Worm (Caenorhabditis elegans) whole organism, L2 larva: ENCODE data around the gene F18G5.6.

ENCODE experiments used
- C34F6.9 ChIP-seq: fragments of 150-350 bp; optimal IDR thresholded peaks from 2 replicates; lab custom pipeline; 2014; ENCODE audit warnings: missing biosample characterization, missing genetic modification characterization
- F13H6.1 ChIP-seq: sonication (generic microtip); optimal IDR thresholded peaks from 2 replicates; lab custom pipeline; 2016; ENCODE audit warnings: missing genetic modification characterization, missing compliant biosample characterization
- blmp-1 ChIP-seq: sonication (generic microtip); optimal IDR thresholded peaks from 2 replicates; lab custom pipeline; 2017; ENCODE audit warnings: missing genetic modification characterization, mild to moderate bottlenecking, missing compliant biosample characterization, antibody characterized with exemption, moderate library complexity; ENCODE audit not compliant: insufficient read depth
- ceh-82 ChIP-seq: fragments of 150-350 bp; optimal IDR thresholded peaks from 2 replicates; lab custom pipeline; 2014; ENCODE audit warnings: missing biosample characterization, missing genetic modification characterization
- crh-2 ChIP-seq: sonication (generic microtip); optimal IDR thresholded peaks from 2 replicates; lab custom pipeline; 2017; ENCODE audit warnings: missing biosample characterization, missing genetic modification characterization
- egl-27 ChIP-seq: sonication (generic microtip); optimal IDR thresholded peaks from 3 replicates; lab custom pipeline; 2017; ENCODE audit warnings: missing biosample characterization, missing genetic modification reagents, missing genetic modification characterization
- elt-1 ChIP-seq: fragments of 150-350 bp; optimal IDR thresholded peaks from 2 replicates; lab custom pipeline; 2014; ENCODE audit warnings: missing biosample characterization, missing genetic modification characterization
- elt-3 ChIP-seq: sonication (generic microtip); optimal IDR thresholded peaks from 2 replicates; lab custom pipeline; 2017; ENCODE audit warnings: missing biosample characterization, missing genetic modification characterization
- fos-1 ChIP-seq: fragments of 150-350 bp; optimal IDR thresholded peaks from 2 replicates; lab custom pipeline; 2014; ENCODE audit warnings: missing biosample characterization, missing genetic modification characterization
- gmeb-1 ChIP-seq: fragments of 150-350 bp; optimal IDR thresholded peaks from 2 replicates; lab custom pipeline; 2014; ENCODE audit warnings: missing biosample characterization, missing genetic modification characterization
- lin-11 ChIP-seq: fragments of 150-350 bp; sonication (generic microtip); optimal IDR thresholded peaks from 2 replicates; lab custom pipeline; 2014; ENCODE audit warnings: missing biosample characterization, missing genetic modification characterization, inconsistent platforms, mixed read lengths
- lin-13 ChIP-seq: fragments of 150-350 bp; optimal IDR thresholded peaks from 2 replicates; lab custom pipeline; 2014; ENCODE audit warnings: missing biosample characterization, missing genetic modification reagents, missing genetic modification characterization
- lin-39 ChIP-seq: fragments of 150-350 bp; optimal IDR thresholded peaks from 2 replicates; lab custom pipeline; 2014; ENCODE audit warnings: missing biosample characterization, missing genetic modification reagents, missing genetic modification characterization
- lsy-2 ChIP-seq, 2 experiments: fragments of 150-350 bp in 1 of 2; sonication (generic microtip) in 1 of 2; optimal IDR thresholded peaks; 2 replicates each; lab custom pipeline; 2014 to 2017; ENCODE audit warnings: missing biosample characterization in 2 of 2, missing genetic modification characterization in 2 of 2
- mab-5 ChIP-seq: fragments of 150-350 bp; optimal IDR thresholded peaks from 2 replicates; lab custom pipeline; 2014; ENCODE audit warnings: missing biosample characterization, missing genetic modification characterization
- mbf-1 ChIP-seq: sonication (generic microtip); optimal IDR thresholded peaks from 2 replicates; lab custom pipeline; 2017; ENCODE audit warnings: missing biosample characterization, missing genetic modification characterization
- nhr-10 ChIP-seq: sonication (generic microtip); optimal IDR thresholded peaks from 2 replicates; lab custom pipeline; 2017; ENCODE audit warnings: missing biosample characterization, missing genetic modification characterization
- nhr-11 ChIP-seq: fragments of 150-350 bp; optimal IDR thresholded peaks from 2 replicates; lab custom pipeline; 2014; ENCODE audit warnings: missing biosample characterization, missing genetic modification characterization
- nhr-12 ChIP-seq: fragments of 150-350 bp; optimal IDR thresholded peaks from 2 replicates; lab custom pipeline; 2014; ENCODE audit warnings: missing biosample characterization, missing genetic modification characterization
- nhr-129 ChIP-seq: fragments of 150-350 bp; optimal IDR thresholded peaks from 2 replicates; lab custom pipeline; 2014; ENCODE audit warnings: missing biosample characterization, missing genetic modification characterization
- nhr-21 ChIP-seq: fragments of 150-350 bp; optimal IDR thresholded peaks from 2 replicates; lab custom pipeline; 2014; ENCODE audit warnings: missing biosample characterization, missing genetic modification characterization
- nhr-23 ChIP-seq: fragments of 150-350 bp; optimal IDR thresholded peaks from 2 replicates; lab custom pipeline; 2014; ENCODE audit warnings: missing biosample characterization, missing genetic modification reagents, missing genetic modification characterization
- nhr-25 ChIP-seq: fragments of 150-350 bp; sonication (generic microtip); optimal IDR thresholded peaks from 3 replicates; lab custom pipeline; 2014; ENCODE audit warnings: missing biosample characterization, missing genetic modification characterization
- nhr-6 ChIP-seq: fragments of 150-350 bp; optimal IDR thresholded peaks from 2 replicates; lab custom pipeline; 2014; ENCODE audit warnings: missing biosample characterization, missing genetic modification characterization
- nhr-77 ChIP-seq: fragments of 150-350 bp; optimal IDR thresholded peaks from 2 replicates; lab custom pipeline; 2014; ENCODE audit warnings: missing biosample characterization, missing genetic modification characterization
- peb-1 ChIP-seq: fragments of 150-350 bp; optimal IDR thresholded peaks from 2 replicates; lab custom pipeline; 2014; ENCODE audit warnings: missing biosample characterization, missing genetic modification characterization
- sem-4 ChIP-seq: fragments of 150-350 bp; optimal IDR thresholded peaks from 2 replicates; lab custom pipeline; 2014; ENCODE audit warnings: missing biosample characterization, missing genetic modification reagents, missing genetic modification characterization
- sma-3 ChIP-seq: sonication (generic microtip); optimal IDR thresholded peaks from 2 replicates; lab custom pipeline; 2016; ENCODE audit warnings: missing genetic modification reagents, missing genetic modification characterization, missing compliant biosample characterization
- sma-9 ChIP-seq, 2 experiments: fragments of 150-350 bp in 1 of 2; sonication (generic microtip) in 1 of 2; optimal IDR thresholded peaks; 2 replicates each; lab custom pipeline; 2014 to 2016; ENCODE audit warnings: missing genetic modification characterization in 2 of 2, mild to moderate bottlenecking in 1 of 2, missing biosample characterization in 1 of 2, missing compliant biosample characterization in 1 of 2, missing genetic modification reagents in 1 of 2, moderate library complexity in 1 of 2
- unc-39 ChIP-seq: fragments of 150-350 bp; optimal IDR thresholded peaks from 2 replicates; lab custom pipeline; 2014; ENCODE audit warnings: missing biosample characterization, missing genetic modification characterization
- unc-55 ChIP-seq: fragments of 150-350 bp; sonication (generic microtip); optimal IDR thresholded peaks from 3 replicates; lab custom pipeline; 2014; ENCODE audit warnings: missing biosample characterization, missing genetic modification reagents, missing genetic modification characterization
- unc-62 ChIP-seq: fragments of 150-350 bp; optimal IDR thresholded peaks from 2 replicates; lab custom pipeline; 2014; ENCODE audit warnings: missing biosample characterization, missing genetic modification reagents, missing genetic modification characterization
- ztf-1 ChIP-seq: fragments of 200-800 bp; sonication (Bioruptor generic); conservative IDR thresholded peaks from 2 replicates; pipeline ENCODE4 v1.3.6; 2022; ENCODE audit warnings: missing genetic modification characterization, missing compliant biosample characterization
- ztf-4 ChIP-seq: fragments of 150-350 bp; optimal IDR thresholded peaks from 2 replicates; lab custom pipeline; 2014; ENCODE audit warnings: missing biosample characterization, missing genetic modification characterization

The F18G5.6 gene

DNA sequence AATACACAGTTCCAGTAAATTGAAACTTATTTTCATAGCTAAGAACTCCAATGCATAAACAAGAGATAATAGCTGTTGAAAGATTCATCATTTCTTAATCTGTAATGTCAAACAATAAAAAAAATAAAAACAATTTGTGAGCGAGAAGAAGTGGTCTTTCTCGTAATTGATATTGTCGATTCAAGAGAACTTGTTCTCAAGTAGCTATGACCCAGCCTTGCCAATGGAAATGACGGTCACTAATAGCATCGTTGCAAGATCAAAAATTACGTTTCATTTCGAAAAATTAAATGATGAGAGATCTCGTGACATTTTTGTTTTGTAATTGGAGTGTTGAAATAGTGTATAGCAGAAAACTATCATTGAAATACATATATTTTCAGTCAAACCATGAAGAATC lies 33.7 kb upstream of the F18G5.6 start, which contains the start of gene B0416.7:
B0416.7 (minus strand) TSS at position 101 of the 400 bp plus-strand sequence.
- no peak for TF ChIP-seq elt-3 (tag; lab: Kevin White, UChicago)
- peak; percentile 6 for TF ChIP-seq C34F6.9 (tag; lab: Kevin White, UChicago)
- TF ChIP-seq, all 48 proteins: peak for 1

- peak; percentile 35 for TF ChIP-seq nhr-25 (tag; lab: Kevin White, UChicago)
- TF ChIP-seq nhr-77 (tag; lab: Kevin White, UChicago): no peak
- TF ChIP-seq sem-4: peak; percentile 45
- peak; percentile 32 for TF ChIP-seq crh-2 (tag; lab: Kevin White, UChicago)
- TF ChIP-seq unc-55 (GFP tag; lab: Kevin White, UChicago): no peak
- no peak for TF ChIP-seq ceh-82 (tag; lab: Kevin White, UChicago)
- peak; percentile 38 for TF ChIP-seq F13H6.1 (tag; lab: Kevin White, UChicago)
- TF ChIP-seq ztf-4 (tag; lab: Kevin White, UChicago): peak; percentile 7
- peak; percentile 2 for TF ChIP-seq fos-1 (tag; lab: Kevin White, UChicago)
- TF ChIP-seq lsy-2 (tag; optimal IDR thresholded peaks at IDR 0.05; lab: Kevin White, UChicago): peak in 1 of 2 experiments; percentile 51
- TF ChIP-seq lin-11: peak; percentile 28
- TF ChIP-seq elt-1 (tag; lab: Kevin White, UChicago): no peak
- no peak for TF ChIP-seq nhr-12 (tag; lab: Kevin White, UChicago)
- TF ChIP-seq nhr-129 (tag; lab: Kevin White, UChicago): peak; percentile 51
Observed at ce11 chrX:9296591-9296990, 32.5 kb upstream of the F18G5.6 start, which contains the start of gene gly-13. gly-13 (minus strand) TSS chrX:9296622.

- TF ChIP-seq sma-9 (GFP tag; optimal IDR thresholded peaks at IDR 0.05; lab: Kevin White, UChicago): peak; percentile 20
- no peak for TF ChIP-seq sma-9 (tag; optimal IDR thresholded peaks at IDR 0.05; lab: Kevin White, UChicago)
- TF ChIP-seq unc-39 (tag; lab: Kevin White, UChicago): no peak
- TF ChIP-seq nhr-12 (tag; lab: Kevin White, UChicago): no peak
- no peak for TF ChIP-seq lsy-2 (tag; optimal IDR thresholded peaks at IDR 0.05; lab: Kevin White, UChicago)
- TF ChIP-seq fos-1 (tag; lab: Kevin White, UChicago): peak; percentile 89
- TF ChIP-seq ztf-1 (GFP tag; lab: Robert Waterston, UW): no peak
- no peak for TF ChIP-seq ztf-4 (tag; lab: Kevin White, UChicago)
- TF ChIP-seq blmp-1: no peak
- TF ChIP-seq gmeb-1 (tag; lab: Kevin White, UChicago): no peak
- TF ChIP-seq nhr-23 (tag; lab: Kevin White, UChicago): no peak
- no peak for TF ChIP-seq nhr-21 (tag; lab: Kevin White, UChicago)
Observed at ce11 chrX:9295471-9295870, 31.3 kb upstream of the F18G5.6 start.

DNA sequence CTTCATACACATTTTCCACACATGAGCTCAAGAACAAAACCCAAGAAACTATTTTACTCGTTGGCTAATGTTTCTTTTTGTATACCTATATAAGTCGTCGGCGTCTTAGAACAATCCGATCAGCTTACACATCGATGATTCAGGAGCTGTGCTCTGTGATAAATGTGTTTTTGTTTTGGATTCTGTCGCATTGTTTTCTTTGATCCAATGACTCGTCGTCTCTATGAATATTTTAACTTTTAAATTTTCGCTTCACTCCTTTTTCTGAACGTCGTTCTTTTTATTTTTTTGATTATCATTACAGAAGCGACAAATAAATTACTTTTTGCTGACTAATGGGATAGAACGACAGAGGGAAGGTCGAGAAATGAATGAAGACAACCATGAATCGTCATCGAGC lies 27.2 kb upstream of the F18G5.6 start, which contains the start of gene B0416.3:
B0416.3 (plus strand) TSS at position 301 of the 400 bp plus-strand sequence.
- TF ChIP-seq nhr-10 (tag; lab: Kevin White, UChicago) (no peak), lin-13 (GFP tag; lab: Kevin White, UChicago) (no peak), nhr-129 (tag; lab: Kevin White, UChicago) (no peak), nhr-11 (no peak), unc-62 (GFP tag; lab: Kevin White, UChicago) (no peak), mab-5 (tag; lab: Kevin White, UChicago) (no peak), C34F6.9 (tag; lab: Kevin White, UChicago) (no peak), elt-1 (tag; lab: Kevin White, UChicago) (no peak), nhr-23 (tag; lab: Kevin White, UChicago) (no peak), egl-27 (no peak), peb-1 (tag; lab: Kevin White, UChicago) (no peak), unc-55 (GFP tag; lab: Kevin White, UChicago) (no peak), sma-3 (GFP tag; lab: Kevin White, UChicago) (no peak), lsy-2 (tag; optimal IDR thresholded peaks at IDR 0.05; lab: Kevin White, UChicago) (no peak)

- TF ChIP-seq ztf-1 (GFP tag; lab: Robert Waterston, UW) (no peak), fos-1 (tag; lab: Kevin White, UChicago) (no peak), nhr-21 (tag; lab: Kevin White, UChicago) (no peak), nhr-6 (tag; lab: Kevin White, UChicago) (no peak), mbf-1 (tag; lab: Kevin White, UChicago) (no peak), sma-9 (GFP tag; optimal IDR thresholded peaks at IDR 0.05; lab: Kevin White, UChicago) (no peak), sma-9 (tag; optimal IDR thresholded peaks at IDR 0.05; lab: Kevin White, UChicago) (no peak), lin-39 (tag; lab: Kevin White, UChicago) (no peak), sma-3 (GFP tag; lab: Kevin White, UChicago) (no peak)
Observed at ce11 chrX:9283026-9283425, 18.9 kb upstream of the F18G5.6 start, which contains the start of gene B0416.11. B0416.11 (minus strand) TSS chrX:9283126.
